Worm (Caenorhabditis elegans): ENCODE measurements around the gene F37C4.8.

- TF ChIP-seq nhr-11 (tag; optimal IDR thresholded peaks at IDR 0.05) = no peak
- no peak for TF ChIP-seq aly-2 (tag; optimal IDR thresholded peaks at IDR 0.05)
- no peak for TF ChIP-seq C16A3.4 (tag; optimal IDR thresholded peaks at IDR 0.05)
- no peak for TF ChIP-seq pqm-1 (tag; optimal IDR thresholded peaks at IDR 0.05)
- no peak for TF ChIP-seq elt-3 (tag; optimal IDR thresholded peaks at IDR 0.05)
- no peak for TF ChIP-seq sox-4 (tag; optimal IDR thresholded peaks at IDR 0.05)
- no peak for TF ChIP-seq ama-1 (optimal IDR thresholded peaks at IDR 0.05)
- TF ChIP-seq ztf-4 (tag; optimal IDR thresholded peaks at IDR 0.05) = no peak
- no peak for TF ChIP-seq hpl-2 (GFP tag; optimal IDR thresholded peaks at IDR 0.05)
- TF ChIP-seq nhr-71 (tag; optimal IDR thresholded peaks at IDR 0.05) = no peak
Observed at ce11 chrIV:3902955-3903354, 21.9 kb upstream of the F37C4.8 start, which contains the start of gene F56D6.6.

All from whole organism, L1 larva.